Fruit fly (Drosophila melanogaster) whole organism, embryonic: ENCODE data around the gene CG9986.
A peak's percentile ranks its signal among the peaks of the same experiment; 100 is the strongest.

Experiments
- B-H1 ChIP-seq: fragments of 200-800 bp; sonication (Bioruptor generic); IDR thresholded peaks from 3 replicates; pipeline ENCODE4 v1.3.6; 2022; ENCODE audit warnings: missing biosample characterization, missing genetic modification characterization
- Blimp-1 ChIP-seq: fragments of 200-800 bp; sonication (Bioruptor generic); optimal IDR thresholded peaks from 3 replicates; lab custom pipeline; 2018; ENCODE audit warnings: missing biosample characterization, missing genetic modification characterization, mild to moderate bottlenecking, moderate library complexity, missing genetic modification reagents
- CG10209 ChIP-seq: fragments of 200-800 bp; sonication (Bioruptor generic); optimal IDR thresholded peaks from 3 replicates; lab custom pipeline; 2017; ENCODE audit warnings: missing biosample characterization, mild to moderate bottlenecking, missing genetic modification characterization, missing genetic modification reagents
- CG11504 ChIP-seq: fragments of 200-800 bp; sonication (Bioruptor generic); optimal IDR thresholded peaks from 3 replicates; lab custom pipeline; 2019; ENCODE audit warnings: missing biosample characterization, mild to moderate bottlenecking, missing genetic modification characterization, moderate library complexity
- CG12391 ChIP-seq: fragments of 200-800 bp; sonication (Bioruptor generic); optimal IDR thresholded peaks from 3 replicates; lab custom pipeline; 2018; ENCODE audit warnings: missing biosample characterization, mild to moderate bottlenecking, missing genetic modification characterization, moderate library complexity
- CG13424 ChIP-seq: fragments of 200-800 bp; sonication (Bioruptor generic); optimal IDR thresholded peaks from 2 replicates; lab custom pipeline; 2019; ENCODE audit warnings: missing biosample characterization, mild to moderate bottlenecking, missing genetic modification characterization, moderate library complexity
- CG1602 ChIP-seq: fragments of 200-800 bp; sonication (Bioruptor generic); optimal IDR thresholded peaks from 3 replicates; lab custom pipeline; 2016; ENCODE audit warnings: missing biosample characterization, missing genetic modification characterization
- CG17359 ChIP-seq: fragments of 200-800 bp; sonication (Bioruptor generic); optimal IDR thresholded peaks from 3 replicates; lab custom pipeline; 2018; ENCODE audit warnings: missing biosample characterization, mild to moderate bottlenecking, missing genetic modification characterization, moderate library complexity
- CG17361 ChIP-seq: fragments of 200-800 bp; sonication (Bioruptor generic); IDR thresholded peaks from 3 replicates; pipeline ENCODE4 v1.3.6; 2022; ENCODE audit warnings: missing biosample characterization, missing genetic modification characterization
- CG17385 ChIP-seq: fragments of 200-800 bp; sonication (Bioruptor generic); optimal IDR thresholded peaks from 3 replicates; lab custom pipeline; 2018; ENCODE audit warnings: missing biosample characterization, mild to moderate bottlenecking, missing genetic modification characterization
- CG18262 ChIP-seq: fragments of 200-800 bp; optimal IDR thresholded peaks from 3 replicates; lab custom pipeline; 2019; ENCODE audit warnings: missing biosample characterization, mild to moderate bottlenecking, missing genetic modification characterization, moderate library complexity
- CG2678 ChIP-seq: fragments of 200-800 bp; sonication (Bioruptor generic); optimal IDR thresholded peaks from 3 replicates; lab custom pipeline; 2019; ENCODE audit warnings: missing biosample characterization, mild to moderate bottlenecking, missing genetic modification characterization, moderate library complexity
- CG2712 ChIP-seq: fragments of 200-800 bp; optimal IDR thresholded peaks from 3 replicates; lab custom pipeline; 2019; ENCODE audit warnings: missing biosample characterization, mild to moderate bottlenecking, missing genetic modification characterization, moderate library complexity
- CG3065 ChIP-seq: fragments of 200-800 bp; sonication (Bioruptor generic); optimal IDR thresholded peaks from 2 replicates; lab custom pipeline; 2016; ENCODE audit warnings: missing biosample characterization, missing genetic modification characterization
- CG6689 ChIP-seq: fragments of 200-800 bp; sonication (Bioruptor generic); IDR thresholded peaks from 2 replicates; pipeline ENCODE4 v1.3.6; 2022; ENCODE audit warnings: missing biosample characterization, missing genetic modification characterization
- CG7839 ChIP-seq: fragments of 200-800 bp; sonication (Bioruptor generic); optimal IDR thresholded peaks from 3 replicates; lab custom pipeline; 2018; ENCODE audit warnings: missing biosample characterization, mild to moderate bottlenecking, missing genetic modification characterization, moderate library complexity
- Dfd ChIP-seq, 2 experiments: fragments of >200 bp; optimal IDR thresholded peaks; 2 replicates each; lab custom pipeline; 2017; ENCODE audit warnings: missing biosample characterization in 2 of 2, missing genetic modification characterization in 2 of 2
- Drgx ChIP-seq: fragments of 200-800 bp; sonication (Bioruptor generic); IDR thresholded peaks from 2 replicates; pipeline ENCODE4 v1.3.6; 2022; ENCODE audit warnings: missing biosample characterization, missing genetic modification characterization
- HLHmδ ChIP-seq: fragments of 200-800 bp; sonication (Bioruptor generic); optimal IDR thresholded peaks from 2 replicates; lab custom pipeline; 2018; ENCODE audit warnings: missing biosample characterization, mild to moderate bottlenecking, missing genetic modification characterization, moderate library complexity
- Hr51 ChIP-seq, 2 experiments: fragments of 200-800 bp; sonication (Bioruptor generic); optimal IDR thresholded peaks; 2 replicates in 1 of 2; 3 replicates in 1 of 2; lab custom pipeline; 2016 to 2018; ENCODE audit warnings: missing biosample characterization in 2 of 2, missing genetic modification characterization in 2 of 2, mild to moderate bottlenecking in 1 of 2, moderate library complexity in 1 of 2
- Jarid2 ChIP-seq: fragments of 200-800 bp; sonication (Bioruptor generic); optimal IDR thresholded peaks from 3 replicates; lab custom pipeline; 2017; ENCODE audit warnings: mild to moderate bottlenecking, missing biosample characterization, missing genetic modification reagents, missing genetic modification characterization
- Med ChIP-seq: fragments of 200-800 bp; sonication (Bioruptor generic); peaks from one replicate; lab custom pipeline; 2016; ENCODE audit warnings: missing biosample characterization, missing genetic modification characterization, mild to moderate bottlenecking, inconsistent platforms, moderate library complexity
- Optix ChIP-seq: fragments of 200-800 bp; sonication (Bioruptor generic); IDR thresholded peaks from 3 replicates; pipeline ENCODE4 v1.3.6; 2022; ENCODE audit warnings: missing biosample characterization, missing genetic modification characterization
- Ptx1 ChIP-seq: fragments of 200-800 bp; sonication (Bioruptor generic); IDR thresholded peaks from 2 replicates; pipeline ENCODE4 v1.3.6; 2022; ENCODE audit warnings: missing biosample characterization, missing genetic modification characterization
- Sox102F ChIP-seq: fragments of 200-800 bp; sonication (Bioruptor generic); optimal IDR thresholded peaks from 2 replicates; lab custom pipeline; 2018; ENCODE audit warnings: missing biosample characterization, mild to moderate bottlenecking, missing genetic modification characterization, moderate library complexity
- bsh ChIP-seq, 2 experiments: fragments of 200-800 bp; sonication (Bioruptor generic); optimal IDR thresholded peaks; 2 replicates each; lab custom pipeline; 2017 to 2018; ENCODE audit warnings: mild to moderate bottlenecking in 2 of 2, missing biosample characterization in 2 of 2, missing genetic modification characterization in 2 of 2, moderate library complexity in 1 of 2
- chif ChIP-seq, 2 experiments: fragments of 200-800 bp; sonication (Bioruptor generic); optimal IDR thresholded peaks; 3 replicates each; lab custom pipeline; 2016; ENCODE audit warnings: missing biosample characterization in 2 of 2, missing genetic modification characterization in 2 of 2
- dmrt11E ChIP-seq: fragments of 200-800 bp; sonication (Bioruptor generic); optimal IDR thresholded peaks from 3 replicates; lab custom pipeline; 2018; ENCODE audit warnings: missing biosample characterization, mild to moderate bottlenecking, missing genetic modification characterization, moderate library complexity
- dmrt99B ChIP-seq: fragments of 200-800 bp; sonication (Bioruptor generic); optimal IDR thresholded peaks from 2 replicates; lab custom pipeline; 2018; ENCODE audit warnings: missing biosample characterization, mild to moderate bottlenecking, missing genetic modification characterization, moderate library complexity
- dpn ChIP-seq, 2 experiments: fragments of 200-800 bp; sonication (Bioruptor generic); optimal IDR thresholded peaks; 3 replicates each; lab custom pipeline; 2016; ENCODE audit warnings: missing biosample characterization in 2 of 2, missing genetic modification characterization in 2 of 2
- gem ChIP-seq: fragments of 200-800 bp; sonication (Bioruptor generic); optimal IDR thresholded peaks from 2 replicates; lab custom pipeline; 2019; ENCODE audit warnings: missing biosample characterization, mild to moderate bottlenecking, missing genetic modification characterization, moderate library complexity
- grau ChIP-seq: fragments of 200-800 bp; optimal IDR thresholded peaks from 3 replicates; lab custom pipeline; 2019; ENCODE audit warnings: missing biosample characterization, mild to moderate bottlenecking, missing genetic modification characterization, moderate library complexity
- kay ChIP-seq: fragments of 200-800 bp; sonication (Bioruptor generic); optimal IDR thresholded peaks from 2 replicates; lab custom pipeline; 2016; ENCODE audit warnings: missing biosample characterization, missing genetic modification characterization
- ken ChIP-seq: fragments of 200-800 bp; sonication (Bioruptor generic); IDR thresholded peaks from 3 replicates; pipeline ENCODE4 v1.3.6; 2022; ENCODE audit warnings: missing biosample characterization, missing genetic modification characterization
- nau ChIP-seq: fragments of 200-800 bp; sonication (Bioruptor generic); optimal IDR thresholded peaks from 3 replicates; lab custom pipeline; 2017; ENCODE audit warnings: missing biosample characterization, mild to moderate bottlenecking, missing genetic modification characterization, missing genetic modification reagents
- nerfin-2 ChIP-seq: fragments of 200-800 bp; sonication (Bioruptor generic); IDR thresholded peaks from 2 replicates; pipeline ENCODE4 v1.3.6; 2022; ENCODE audit warnings: missing biosample characterization, missing genetic modification characterization; ENCODE audit not compliant: partially characterized antibody
- nmo ChIP-seq: fragments of 200-800 bp; sonication (Bioruptor generic); optimal IDR thresholded peaks from 2 replicates; lab custom pipeline; 2018; ENCODE audit warnings: missing biosample characterization, mild to moderate bottlenecking, missing genetic modification characterization, moderate library complexity
- pb ChIP-seq: fragments of 200-800 bp; sonication (Bioruptor generic); optimal IDR thresholded peaks from 3 replicates; lab custom pipeline; 2016; ENCODE audit warnings: missing biosample characterization, missing genetic modification characterization
- pho ChIP-seq: fragments of 200-800 bp; sonication (Bioruptor generic); optimal IDR thresholded peaks from 2 replicates; lab custom pipeline; 2016; ENCODE audit warnings: missing biosample characterization, missing genetic modification characterization
- pum ChIP-seq: fragments of 200-800 bp; sonication (Bioruptor generic); optimal IDR thresholded peaks from 2 replicates; lab custom pipeline; 2016; ENCODE audit warnings: missing biosample characterization, missing genetic modification characterization
- rib ChIP-seq: fragments of 200-800 bp; sonication (Bioruptor generic); IDR thresholded peaks from 2 replicates; pipeline ENCODE4 v1.3.6; 2022; ENCODE audit warnings: missing biosample characterization, missing genetic modification characterization
- ro ChIP-seq: fragments of 200-800 bp; sonication (Bioruptor generic); IDR thresholded peaks from 2 replicates; pipeline ENCODE4 v1.3.6; 2022; ENCODE audit warnings: missing biosample characterization, missing genetic modification characterization
- row ChIP-seq: fragments of 200-800 bp; sonication (Bioruptor generic); IDR thresholded peaks from 3 replicates; pipeline ENCODE4 v1.3.6; 2022; ENCODE audit warnings: missing biosample characterization, missing genetic modification characterization
- sens ChIP-seq: fragments of 200-800 bp; sonication (Bioruptor generic); peaks from one replicate; lab custom pipeline; 2016; ENCODE audit warnings: missing biosample characterization, missing genetic modification characterization
- sr ChIP-seq: fragments of 200-800 bp; sonication (Bioruptor generic); IDR thresholded peaks from 3 replicates; pipeline ENCODE4 v1.3.6; 2022; ENCODE audit warnings: missing biosample characterization, missing genetic modification characterization
- stc ChIP-seq: fragments of 200-800 bp; sonication (Bioruptor generic); IDR thresholded peaks from 2 replicates; pipeline ENCODE4 v1.3.6; 2022; ENCODE audit warnings: missing biosample characterization, missing genetic modification characterization
- unpg ChIP-seq: fragments of 200-800 bp; sonication (Bioruptor generic); optimal IDR thresholded peaks from 3 replicates; lab custom pipeline; 2018; ENCODE audit warnings: missing biosample characterization, mild to moderate bottlenecking, missing genetic modification characterization, moderate library complexity
- vvl ChIP-seq: fragments of 200-800 bp; sonication (Bioruptor generic); IDR thresholded peaks from 2 replicates; pipeline ENCODE4 v1.3.6; 2022; ENCODE audit warnings: missing biosample characterization, missing genetic modification characterization
- zf30C ChIP-seq: fragments of 200-800 bp; sonication (Bioruptor generic); optimal IDR thresholded peaks from 3 replicates; lab custom pipeline; 2018; ENCODE audit warnings: missing biosample characterization, mild to moderate bottlenecking, missing genetic modification characterization

Gene CG9986

DNA sequence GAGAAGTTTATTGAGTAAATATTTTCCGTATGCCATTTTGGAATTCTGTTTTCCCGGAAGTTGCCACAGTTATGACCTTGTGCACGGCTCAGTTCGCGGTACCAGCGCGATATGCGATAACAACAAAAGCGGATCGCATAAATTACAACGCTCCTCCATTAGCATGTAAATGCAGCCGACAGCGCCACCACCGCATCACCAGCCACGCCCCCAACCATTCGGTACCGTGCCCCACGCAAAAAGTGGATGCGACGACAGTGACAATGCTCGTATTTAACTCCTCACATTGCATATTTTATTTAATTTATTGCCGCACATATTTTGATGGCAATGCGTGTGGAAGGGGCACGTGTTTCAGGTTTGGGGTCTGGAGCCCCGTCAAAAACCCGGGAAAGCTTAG lies 17.2 kb downstream of the CG9986 start:
- TF ChIP-seq CG1602 (GFP tag; lab: Kevin White, UChicago) (no peak), ken (no peak), Optix (GFP tag; lab: Robert Waterston, UW) (0 out of 3 replicates have a peak, but pooled peaks have one; percentile 30), pum (GFP tag; lab: Kevin White, UChicago) (no peak), CG12391 (tag; lab: Kevin White, UChicago) (no peak), vvl (GFP tag; lab: Robert Waterston, UW) (peak; percentile 52; the same call in 1 of the 2 replicates), sr (GFP tag; lab: Robert Waterston, UW) (peak; percentile 70; the same call in 2 of the 3 replicates), ro (GFP tag; lab: Robert Waterston, UW) (no peak), nerfin-2 (GFP tag; lab: Robert Waterston, UW) (no peak), nau (GFP tag; lab: Kevin White, UChicago) (no peak), CG3065 (GFP tag; lab: Kevin White, UChicago) (no peak)
- TF ChIP-seq, all 482 proteins: peak for 3

- TF ChIP-seq Ptx1 (GFP tag; lab: Robert Waterston, UW) = peak; percentile 46
- peak; percentile 22 for TF ChIP-seq CG18262 (tag; lab: Kevin White, UChicago)
- TF ChIP-seq Med (GFP tag; lab: Kevin White, UChicago) = peak; percentile 68
- TF ChIP-seq zf30C (GFP tag; lab: Kevin White, UChicago) = peak; percentile 39
- TF ChIP-seq stc (GFP tag; lab: Robert Waterston, UW) = no peak
- peak; percentile 36 for TF ChIP-seq CG17359 (tag; lab: Kevin White, UChicago)
- TF ChIP-seq CG2678 (tag; lab: Kevin White, UChicago) = peak; percentile 35
- 0 out of 2 replicates have a peak, but pooled peaks have one; percentile 22 for TF ChIP-seq CG6689 (GFP tag; lab: Robert Waterston, UW)
- TF ChIP-seq CG17361 (GFP tag; lab: Robert Waterston, UW) = 0 out of 3 replicates have a peak, but pooled peaks have one; percentile 28
- peak; percentile 33 for TF ChIP-seq nmo (GFP tag; lab: Kevin White, UChicago)
- TF ChIP-seq dmrt99B (tag; lab: Kevin White, UChicago) = peak; percentile 68
- TF ChIP-seq pb (GFP tag; lab: Kevin White, UChicago) = no peak
- no peak for TF ChIP-seq kay
- peak; percentile 33 for TF ChIP-seq grau
- TF ChIP-seq bsh (GFP tag; optimal IDR thresholded peaks at IDR 0.05; lab: Kevin White, UChicago) = peak in 1 of 2 experiments; percentile 33
- peak; percentile 38 for TF ChIP-seq Blimp-1 (GFP tag; lab: Kevin White, UChicago)
- TF ChIP-seq CG10209 (GFP tag; lab: Kevin White, UChicago) = peak; percentile 12
- peak; percentile 32 for TF ChIP-seq unpg (GFP tag; lab: Kevin White, UChicago)
- peak; percentile 2 for TF ChIP-seq CG17385 (GFP tag; lab: Kevin White, UChicago)
- TF ChIP-seq gem (tag; lab: Kevin White, UChicago) = peak; percentile 57
- peak; percentile 35 for TF ChIP-seq CG2712
- TF ChIP-seq dmrt11E = peak; percentile 20
- TF ChIP-seq HLHmδ = no peak
- peak; percentile 83 for TF ChIP-seq sens (GFP tag; lab: Kevin White, UChicago)
- TF ChIP-seq CG7839 = peak; percentile 53
- no peak for TF ChIP-seq Jarid2 (GFP tag; lab: Kevin White, UChicago)
- no peak for TF ChIP-seq rib (GFP tag; lab: Robert Waterston, UW)
- peak; percentile 38 for TF ChIP-seq Sox102F (GFP tag; lab: Kevin White, UChicago)
- TF ChIP-seq dpn (GFP tag; optimal IDR thresholded peaks at IDR 0.05; lab: Kevin White, UChicago) = no peak
- peak; percentile 39 for TF ChIP-seq CG13424 (tag; lab: Kevin White, UChicago)
- peak; percentile 60 for TF ChIP-seq Drgx (GFP tag; lab: Robert Waterston, UW)
- TF ChIP-seq Dfd (GFP tag; optimal IDR thresholded peaks at IDR 0.05; lab: Kevin White, UChicago) = no peak
- peak in 1 of 2 experiments; percentile 59 for TF ChIP-seq Hr51 (GFP tag; optimal IDR thresholded peaks at IDR 0.05; lab: Kevin White, UChicago)
- TF ChIP-seq chif (GFP tag; optimal IDR thresholded peaks at IDR 0.05; lab: Kevin White, UChicago) = peak in 1 of 2 experiments; percentile 29
- peak; percentile 62 for TF ChIP-seq CG11504 (tag; lab: Kevin White, UChicago)
- TF ChIP-seq row (GFP tag; lab: Robert Waterston, UW) = peak; percentile 51; the same call in 2 of the 3 replicates
- no peak for TF ChIP-seq B-H1 (GFP tag; lab: Robert Waterston, UW)
- no peak for TF ChIP-seq pho (GFP tag; lab: Kevin White, UChicago)
Measured at dm6 chr3R:28623564-28623963, 17.7 kb downstream of the CG9986 start.
